Fruit fly (Drosophila melanogaster): ENCODE results near the gene CG12321.

DNA sequence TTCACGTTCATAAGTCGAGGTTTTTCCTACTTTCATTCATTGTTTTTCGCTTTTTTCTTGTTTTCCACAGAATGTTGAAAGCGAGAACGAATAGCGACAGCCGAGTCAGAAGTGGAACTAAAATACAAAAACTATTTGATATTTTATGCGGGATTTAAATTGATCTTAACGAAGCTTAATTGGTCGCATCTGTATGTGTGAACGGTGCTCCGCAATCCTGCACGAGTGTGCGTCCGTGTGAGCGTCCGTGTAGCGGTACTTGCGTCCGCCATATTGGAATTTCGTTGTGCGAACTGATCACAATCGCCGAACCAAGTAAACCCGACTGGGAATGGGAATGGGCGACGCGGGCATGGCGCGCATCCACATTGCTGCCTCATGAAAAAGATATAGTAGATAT, 43.7 kb upstream of the CG12321 start:
- TF ChIP-seq lz (GFP tag; optimal IDR thresholded peaks at IDR 0.05), result no peak
- TF ChIP-seq Eip78C (GFP tag), result no peak
- no peak for TF ChIP-seq Hr38 (GFP tag; optimal IDR thresholded peaks at IDR 0.05)
- TF ChIP-seq eg (GFP tag; IDR thresholded peaks at IDR 0.05), result no peak
- no peak for TF ChIP-seq Blimp-1 (GFP tag; optimal IDR thresholded peaks at IDR 0.05)
- TF ChIP-seq CG6792 (GFP tag; optimal IDR thresholded peaks at IDR 0.05), result no peak
- no peak for TF ChIP-seq dsx (GFP tag; optimal IDR thresholded peaks at IDR 0.05; ENCODE audit: poor library complexity, severe bottlenecking)
- TF ChIP-seq dac (GFP tag; optimal IDR thresholded peaks at IDR 0.05), result no peak
- no peak for TF ChIP-seq Eip93F (GFP tag; optimal IDR thresholded peaks at IDR 0.05)
- TF ChIP-seq CG8319 (GFP tag; optimal IDR thresholded peaks at IDR 0.05), result no peak
- TF ChIP-seq CG6276 (GFP tag; optimal IDR thresholded peaks at IDR 0.05), result no peak
- no peak for TF ChIP-seq CG9139 (GFP tag; optimal IDR thresholded peaks at IDR 0.05)
